Fruit fly (Drosophila melanogaster): ENCODE results near the gene CG7542.

DNA sequence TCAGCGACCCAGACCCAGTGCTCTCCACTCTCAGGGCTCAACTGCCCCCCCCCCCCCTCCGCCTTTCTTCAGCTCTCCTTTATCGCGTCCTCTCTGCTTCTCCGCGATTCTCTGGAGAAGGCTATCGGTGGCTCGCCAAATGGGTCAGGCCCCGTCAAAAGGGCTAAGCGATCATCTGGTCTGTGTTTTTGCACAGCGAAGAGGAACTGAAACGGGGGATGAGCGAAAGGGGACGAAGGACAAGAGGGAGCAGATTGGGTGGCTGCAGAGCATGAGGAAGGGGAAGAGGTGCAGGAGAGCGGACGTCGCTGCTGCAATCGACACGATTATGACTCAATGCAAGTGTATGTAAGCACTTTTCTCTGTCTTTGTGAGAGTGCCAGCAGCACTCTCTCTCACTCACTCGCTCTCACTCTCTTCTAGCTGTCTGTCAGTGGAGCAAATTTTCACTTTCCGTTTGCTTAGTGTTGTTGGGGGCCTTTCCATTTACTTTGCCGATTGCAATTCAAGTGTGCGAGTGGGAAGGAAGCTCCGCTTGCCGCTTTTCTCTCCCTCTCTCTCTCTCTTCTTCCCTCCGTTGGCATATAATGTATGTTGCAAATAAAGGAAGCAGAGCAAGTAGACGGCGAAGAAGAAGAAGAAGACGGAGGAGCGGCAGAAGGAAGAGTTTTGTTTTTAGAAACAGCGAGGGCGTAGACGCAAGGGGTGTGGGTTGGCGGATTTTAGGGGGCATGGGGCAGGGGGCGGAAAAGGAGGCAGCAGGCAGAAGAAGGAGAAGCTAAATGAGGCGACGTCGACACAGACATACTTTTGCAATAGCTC is 28.1 kb downstream of the CG7542 start:
- TF ChIP-seq CG15336 (GFP tag; IDR thresholded peaks at IDR 0.05) (peak; percentile 39; the same call in 1 of the 2 replicates), CG9139 (GFP tag; optimal IDR thresholded peaks at IDR 0.05) (peak; percentile 0), fkh (GFP tag; optimal IDR thresholded peaks at IDR 0.05) (peak; percentile 6)
